Worm (Caenorhabditis elegans) whole organism, L4 larva: ENCODE measurements around the gene F42F12.4.

Experiments
- T20F7.1 ChIP-seq: fragments of 200-800 bp; sonication (Bioruptor generic); optimal IDR thresholded peaks from 2 replicates; lab custom pipeline; 2018; ENCODE audit warnings: mild to moderate bottlenecking, missing genetic modification characterization, missing compliant biosample characterization
- hlh-30 ChIP-seq: sonication (generic microtip); optimal IDR thresholded peaks from 2 replicates; lab custom pipeline; 2017; ENCODE audit warnings: antibody characterized with exemption, mild to moderate bottlenecking, missing genetic modification characterization, missing compliant biosample characterization; ENCODE audit not compliant: insufficient read depth
- nhr-237 ChIP-seq: sonication (generic microtip); optimal IDR thresholded peaks from 2 replicates; lab custom pipeline; 2017; ENCODE audit warnings: missing biosample characterization, missing genetic modification characterization
- nhr-28 ChIP-seq: fragments of 150-350 bp; optimal IDR thresholded peaks from 2 replicates; lab custom pipeline; 2014; ENCODE audit warnings: missing biosample characterization, missing genetic modification characterization
- skn-1 ChIP-seq: fragments of 150-350 bp; optimal IDR thresholded peaks from 2 replicates; lab custom pipeline; 2014; ENCODE audit warnings: missing biosample characterization, missing genetic modification characterization
- spr-1 ChIP-seq: sonication (generic microtip); optimal IDR thresholded peaks from 2 replicates; lab custom pipeline; 2016; ENCODE audit warnings: mild to moderate bottlenecking, missing genetic modification characterization, missing compliant biosample characterization
- zfp-3 ChIP-seq: fragments of 200-800 bp; sonication (Bioruptor generic); conservative IDR thresholded peaks from 2 replicates; pipeline ENCODE4 v1.3.6; 2022; ENCODE audit warnings: missing genetic modification reagents, missing genetic modification characterization, missing compliant biosample characterization

DNA sequence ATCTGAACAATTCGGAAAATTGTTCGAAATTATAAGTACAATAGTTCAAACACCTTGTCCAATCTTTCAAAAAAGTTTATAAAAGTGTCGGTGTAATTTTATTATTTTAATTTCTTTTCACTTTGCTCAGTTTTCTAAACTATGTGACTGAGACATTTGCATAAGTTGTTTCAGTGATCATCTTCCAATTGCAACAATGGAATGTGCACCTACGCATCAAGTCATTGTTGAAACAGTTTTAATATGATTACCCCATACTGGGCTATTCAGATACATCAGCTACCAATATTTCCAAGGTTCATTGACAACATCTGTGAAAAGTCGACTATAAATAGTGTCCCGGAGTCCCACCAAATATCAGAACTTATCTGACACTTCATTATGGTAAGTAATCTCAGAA, 4.4 kb upstream of the F42F12.4 start, which contains the start of gene nspc-13:
- no peak for TF ChIP-seq skn-1 (tag; lab: Kevin White, UChicago)
- no peak for TF ChIP-seq spr-1
- TF ChIP-seq nhr-237 = no peak
- TF ChIP-seq nhr-28 (tag; lab: Kevin White, UChicago) = no peak
- TF ChIP-seq zfp-3 = no peak
- TF ChIP-seq hlh-30 (tag; lab: Kevin White, UChicago) = no peak
- no peak for TF ChIP-seq T20F7.1 (GFP tag; lab: Kevin White, UChicago)
